Worm (Caenorhabditis elegans): ENCODE results near the gene C30A5.10.

- no peak for TF ChIP-seq nfyb-1 (GFP tag; IDR thresholded peaks at IDR 0.05)
- TF ChIP-seq snpc-4 (GFP tag; optimal IDR thresholded peaks at IDR 0.05), result no peak
- no peak for TF ChIP-seq snpc-4 (tag; optimal IDR thresholded peaks at IDR 0.05)
- no peak for TF ChIP-seq F49E8.2 (tag; optimal IDR thresholded peaks at IDR 0.05; ENCODE audit: insufficient read depth)
- TF ChIP-seq dpl-1 (GFP tag; optimal IDR thresholded peaks at IDR 0.05), result no peak
- no peak for TF ChIP-seq nhr-179 (tag; optimal IDR thresholded peaks at IDR 0.05)
- TF ChIP-seq fkh-3 (tag; optimal IDR thresholded peaks at IDR 0.05), result no peak
- TF ChIP-seq repo-1 (tag; optimal IDR thresholded peaks at IDR 0.05), result no peak
- TF ChIP-seq unc-130 (GFP tag; optimal IDR thresholded peaks at IDR 0.05), result no peak
- TF ChIP-seq ceh-91 (GFP tag; IDR thresholded peaks at IDR 0.05), result no peak
- TF ChIP-seq nfya-1 (tag; optimal IDR thresholded peaks at IDR 0.05; ENCODE audit: borderline replicate concordance, insufficient read depth), result no peak
Measured at ce11 chrIII:8237827-8238226, 28.2 kb upstream of the C30A5.10 start, which contains the start of gene tsp-2.

All from whole organism, young adult.